Fruit fly (Drosophila melanogaster): ENCODE data around the gene eIF1A.

Gene eIF1A

DNA sequence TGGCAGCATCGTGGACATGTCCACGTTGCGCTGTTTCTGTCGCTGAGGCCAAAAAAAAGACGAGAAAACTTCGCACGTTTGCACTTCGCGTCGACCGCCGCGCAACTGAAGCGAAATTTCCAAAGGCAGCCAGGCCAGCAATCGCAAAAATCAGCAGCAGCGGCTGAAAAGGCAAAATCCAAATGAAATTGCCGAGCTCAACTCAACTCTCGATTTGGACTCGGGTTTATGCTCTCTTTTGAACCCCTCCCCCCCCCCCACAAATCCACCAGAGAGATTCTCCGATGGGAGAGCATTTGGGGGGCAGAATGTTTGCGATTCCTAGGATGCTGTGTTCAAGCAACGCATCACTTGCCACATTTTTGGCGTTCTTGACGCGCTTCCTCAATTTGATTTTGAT, 39.9 kb downstream of the eIF1A start, which contains the start of gene PKD (continued):
- TF ChIP-seq CG34224 (GFP tag; IDR thresholded peaks at IDR 0.05; ENCODE audit: partially characterized antibody), result 0 out of 3 replicates have a peak, but pooled peaks have one; percentile 37
- no peak for TF ChIP-seq Vsx1 (GFP tag; optimal IDR thresholded peaks at IDR 0.05)
- TF ChIP-seq Adf1 (GFP tag; IDR thresholded peaks at IDR 0.05), result peak; percentile 28; the same call in 1 of the 2 replicates
- no peak for TF ChIP-seq nerfin-2 (GFP tag; IDR thresholded peaks at IDR 0.05; ENCODE audit: partially characterized antibody)
- no peak for TF ChIP-seq Bgb (GFP tag; IDR thresholded peaks at IDR 0.05; ENCODE audit: partially characterized antibody)

DNA sequence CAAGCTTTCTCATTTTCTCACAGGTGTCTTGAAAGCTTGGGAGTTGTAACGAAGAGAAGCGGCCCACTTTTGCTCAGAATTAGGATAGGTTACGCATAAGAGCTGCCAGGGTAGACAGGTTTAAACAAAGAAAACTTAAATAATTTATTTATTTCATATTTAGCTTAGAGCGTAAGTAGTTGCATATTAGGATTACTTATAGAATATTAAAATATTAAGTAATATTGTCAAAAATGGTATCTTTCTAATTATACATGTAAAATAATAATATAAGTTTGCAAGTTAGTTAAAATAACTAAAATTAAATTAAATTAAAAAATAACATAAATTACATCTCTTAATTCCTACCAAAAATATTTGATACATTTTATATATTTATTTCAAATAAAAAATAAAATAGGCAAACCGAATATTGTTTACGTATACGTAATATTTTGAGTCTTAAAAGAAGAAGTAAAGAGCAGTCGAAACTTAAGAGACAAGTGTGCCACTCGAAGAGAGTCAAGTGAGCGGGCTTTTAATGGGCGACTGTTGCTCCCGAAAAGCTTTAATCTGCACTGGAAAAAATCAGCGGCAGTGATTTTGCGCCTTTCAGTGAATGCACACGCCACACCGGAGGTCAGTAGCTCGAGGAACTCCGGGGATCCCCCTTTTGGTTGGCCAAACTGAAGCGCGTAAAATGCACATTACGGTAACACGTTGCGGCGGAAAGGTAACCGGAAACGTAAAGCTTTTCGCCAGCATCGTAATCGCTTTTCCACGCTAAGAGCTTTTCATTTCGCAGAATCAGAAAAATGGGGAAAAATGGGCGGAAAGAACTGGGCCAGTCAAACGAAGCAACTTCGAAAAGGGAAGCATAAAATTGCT, 40.6 kb downstream of the eIF1A start:
- TF ChIP-seq esg (GFP tag; conservative IDR thresholded peaks at IDR 0.05) (0 out of 2 replicates have a peak, but pooled peaks have one; percentile 19), kah (GFP tag; optimal IDR thresholded peaks at IDR 0.05) (no peak), CG14710 (tag; optimal IDR thresholded peaks at IDR 0.05) (no peak), Dip3 (GFP tag; optimal IDR thresholded peaks at IDR 0.05) (peak; percentile 14), lola (GFP tag; optimal IDR thresholded peaks at IDR 0.05) (no peak), CG11085 (GFP tag; IDR thresholded peaks at IDR 0.05) (no peak), btn (GFP tag; optimal IDR thresholded peaks at IDR 0.05) (no peak), Drgx (GFP tag; IDR thresholded peaks at IDR 0.05) (peak; percentile 12; the same call in 1 of the 2 replicates), CG16863 (GFP tag; optimal IDR thresholded peaks at IDR 0.05) (peak; percentile 8), CG43689 (GFP tag; IDR thresholded peaks at IDR 0.05) (no peak), h (optimal IDR thresholded peaks at IDR 0.05) (no peak), NFAT (GFP tag; IDR thresholded peaks at IDR 0.05) (0 out of 2 replicates have a peak, but pooled peaks have one; percentile 45), Rfx (GFP tag; IDR thresholded peaks at IDR 0.05) (peak; percentile 67), Doc2 (GFP tag; IDR thresholded peaks at IDR 0.05) (no peak), gsb-n (tag; optimal IDR thresholded peaks at IDR 0.05) (peak; percentile 6), tll (GFP tag; optimal IDR thresholded peaks at IDR 0.05) (no peak), CG2889 (GFP tag; IDR thresholded peaks at IDR 0.05) (peak; percentile 31; the same call in 1 of the 3 replicates), CG32772 (GFP tag; IDR thresholded peaks at IDR 0.05) (no peak), CG8944 (GFP tag; optimal IDR thresholded peaks at IDR 0.05) (peak; percentile 23), CG6654 (GFP tag; optimal IDR thresholded peaks at IDR 0.05) (no peak), Trl (optimal IDR thresholded peaks at IDR 0.05) (peak; percentile 62 to 66), Trl (GFP tag; optimal IDR thresholded peaks at IDR 0.05) (peak; percentile 2), CG10147 (GFP tag; optimal IDR thresholded peaks at IDR 0.05) (no peak), fu2 (GFP tag; optimal IDR thresholded peaks at IDR 0.05) (no peak), toy (GFP tag; IDR thresholded peaks at IDR 0.05) (no peak), gce (GFP tag; IDR thresholded peaks at IDR 0.05) (0 out of 3 replicates have a peak, but pooled peaks have one; percentile 26), C15 (GFP tag; IDR thresholded peaks at IDR 0.05) (no peak), CG5245 (GFP tag; optimal IDR thresholded peaks at IDR 0.05) (no peak), CG2120 (GFP tag; optimal IDR thresholded peaks at IDR 0.05) (peak; percentile 55), CG33557 (GFP tag; optimal IDR thresholded peaks at IDR 0.05) (no peak), CG34224 (GFP tag; IDR thresholded peaks at IDR 0.05; ENCODE audit: partially characterized antibody) (no peak), Sry-δ (GFP tag; optimal IDR thresholded peaks at IDR 0.05) (no peak), CG17361 (GFP tag; IDR thresholded peaks at IDR 0.05) (peak; percentile 56; the same call in 2 of the 3 replicates), CG11696 (GFP tag; IDR thresholded peaks at IDR 0.05) (peak; percentile 26; the same call in 1 of the 2 replicates), trh (GFP tag; optimal IDR thresholded peaks at IDR 0.05) (no peak), Med (GFP tag) (peak; percentile 93), CG6689 (GFP tag; IDR thresholded peaks at IDR 0.05) (peak; percentile 34; the same call in 1 of the 2 replicates), CG32532 (GFP tag; IDR thresholded peaks at IDR 0.05) (peak; percentile 71), pros (GFP tag; optimal IDR thresholded peaks at IDR 0.05) (no peak), CG14014 (GFP tag; IDR thresholded peaks at IDR 0.05) (0 out of 2 replicates have a peak, but pooled peaks have one; percentile 32), pum (GFP tag; optimal IDR thresholded peaks at IDR 0.05) (peak; percentile 6), CG10462 (GFP tag; optimal IDR thresholded peaks at IDR 0.05) (no peak), CG14667 (GFP tag; IDR thresholded peaks at IDR 0.05) (0 out of 2 replicates have a peak, but pooled peaks have one; percentile 19)
